Fruit fly (Drosophila melanogaster) whole organism, embryonic: ENCODE results near the gene mib1.

Experiments used
- Atf-2 ChIP-seq: fragments of 200-800 bp; sonication (Bioruptor generic); optimal IDR thresholded peaks from 2 replicates; lab custom pipeline; 2016; ENCODE audit warnings: missing biosample characterization, missing genetic modification characterization
- C15 ChIP-seq: fragments of 200-800 bp; sonication (Bioruptor generic); IDR thresholded peaks from 3 replicates; pipeline ENCODE4 v1.3.6; 2022; ENCODE audit warnings: missing biosample characterization, missing genetic modification characterization
- CG10147 ChIP-seq: fragments of 200-800 bp; sonication (Bioruptor generic); optimal IDR thresholded peaks from 2 replicates; lab custom pipeline; 2019; ENCODE audit warnings: missing biosample characterization, mild to moderate bottlenecking, missing genetic modification characterization, moderate library complexity
- CG10543 ChIP-seq: fragments of 200-800 bp; sonication (Bioruptor generic); optimal IDR thresholded peaks from 3 replicates; lab custom pipeline; 2017; ENCODE audit warnings: missing biosample characterization, mild to moderate bottlenecking, missing genetic modification characterization, moderate library complexity
- CG10565 ChIP-seq: fragments of 200-800 bp; sonication (Bioruptor generic); optimal IDR thresholded peaks from 3 replicates; lab custom pipeline; 2016; ENCODE audit warnings: missing biosample characterization, mild to moderate bottlenecking, missing genetic modification characterization
- CG11696 ChIP-seq: fragments of 200-800 bp; sonication (Bioruptor generic); IDR thresholded peaks from 2 replicates; pipeline ENCODE4 v1.3.6; 2022; ENCODE audit warnings: missing biosample characterization, missing genetic modification characterization
- CG12155 ChIP-seq: fragments of 200-800 bp; sonication (Bioruptor generic); optimal IDR thresholded peaks from 3 replicates; lab custom pipeline; 2016; ENCODE audit warnings: missing biosample characterization, missing genetic modification characterization
- CG13296 ChIP-seq: fragments of 200-800 bp; sonication (Bioruptor generic); optimal IDR thresholded peaks from 3 replicates; lab custom pipeline; 2018; ENCODE audit warnings: missing biosample characterization, mild to moderate bottlenecking, missing genetic modification characterization
- CG14860 ChIP-seq: fragments of 200-800 bp; sonication (Bioruptor generic); IDR thresholded peaks from 3 replicates; pipeline ENCODE4 v1.3.6; 2022; ENCODE audit warnings: missing biosample characterization, missing genetic modification characterization; ENCODE audit not compliant: partially characterized antibody
- CG1603 ChIP-seq: fragments of 200-800 bp; sonication (Bioruptor generic); optimal IDR thresholded peaks from 2 replicates; lab custom pipeline; 2019; ENCODE audit warnings: missing biosample characterization, mild to moderate bottlenecking, missing genetic modification characterization, moderate library complexity
- CG1792 ChIP-seq: fragments of 200-800 bp; sonication (Bioruptor generic); optimal IDR thresholded peaks from 2 replicates; lab custom pipeline; 2016; ENCODE audit warnings: missing biosample characterization, missing genetic modification characterization
- CG18619 ChIP-seq: fragments of 200-800 bp; sonication (Bioruptor generic); optimal IDR thresholded peaks from 3 replicates; lab custom pipeline; 2017; ENCODE audit warnings: missing biosample characterization, mild to moderate bottlenecking, missing genetic modification characterization
- CG32532 ChIP-seq: fragments of 200-800 bp; sonication (Bioruptor generic); IDR thresholded peaks from 2 replicates; pipeline ENCODE4 v1.3.6; 2022; ENCODE audit warnings: missing biosample characterization, missing genetic modification characterization
- CG33557 ChIP-seq: fragments of 200-800 bp; sonication (Bioruptor generic); optimal IDR thresholded peaks from 2 replicates; lab custom pipeline; 2019; ENCODE audit warnings: missing biosample characterization, mild to moderate bottlenecking, missing genetic modification characterization, moderate library complexity
- CG3838 ChIP-seq: fragments of 200-800 bp; sonication (Bioruptor generic); optimal IDR thresholded peaks from 3 replicates; lab custom pipeline; 2016; ENCODE audit warnings: missing biosample characterization, missing genetic modification characterization
- CG3995 ChIP-seq: fragments of 200-800 bp; sonication (Bioruptor generic); optimal IDR thresholded peaks from 3 replicates; lab custom pipeline; 2016; ENCODE audit warnings: missing biosample characterization, missing genetic modification characterization
- CG4360 ChIP-seq: fragments of 200-800 bp; sonication (Bioruptor generic); IDR thresholded peaks from 2 replicates; pipeline ENCODE4 v1.3.6; 2022; ENCODE audit warnings: missing biosample characterization, missing genetic modification characterization
- CG6175 ChIP-seq: fragments of 200-800 bp; sonication (Bioruptor generic); IDR thresholded peaks from 3 replicates; pipeline ENCODE4 v1.3.6; 2022; ENCODE audit warnings: missing biosample characterization, missing genetic modification characterization
- CG6813 ChIP-seq: fragments of 200-800 bp; sonication (Bioruptor generic); optimal IDR thresholded peaks from 2 replicates; lab custom pipeline; 2017; ENCODE audit warnings: missing biosample characterization, missing genetic modification characterization, mild to moderate bottlenecking, moderate library complexity, missing genetic modification reagents
- CG7271 ChIP-seq: fragments of 200-800 bp; sonication (Bioruptor generic); optimal IDR thresholded peaks from 2 replicates; lab custom pipeline; 2018; ENCODE audit warnings: missing biosample characterization, mild to moderate bottlenecking, missing genetic modification characterization, moderate library complexity
- CG8281 ChIP-seq: fragments of 200-800 bp; sonication (Bioruptor generic); optimal IDR thresholded peaks from 2 replicates; lab custom pipeline; 2018; ENCODE audit warnings: missing biosample characterization, mild to moderate bottlenecking, missing genetic modification characterization, moderate library complexity
- CG8765 ChIP-seq: fragments of 200-800 bp; sonication (Bioruptor generic); IDR thresholded peaks from 2 replicates; pipeline ENCODE4 v1.3.6; 2022; ENCODE audit warnings: missing biosample characterization, missing genetic modification characterization
- CHES-1-like ChIP-seq: fragments of 200-800 bp; sonication (Bioruptor generic); optimal IDR thresholded peaks from 2 replicates; lab custom pipeline; 2016; ENCODE audit warnings: missing biosample characterization, missing genetic modification characterization
- D ChIP-seq, 2 experiments: fragments of 200-800 bp in 1 of 2; fragments of >200 bp in 1 of 2; sonication (Bioruptor generic) in 1 of 2; optimal IDR thresholded peaks; 2 replicates in 1 of 2; 3 replicates in 1 of 2; lab custom pipeline; 2017; ENCODE audit warnings: mild to moderate bottlenecking in 1 of 2, missing biosample characterization in 1 of 2, missing genetic modification characterization in 1 of 2, missing genetic modification reagents in 1 of 2
- Dad ChIP-seq: fragments of 200-800 bp; sonication (Bioruptor generic); optimal IDR thresholded peaks from 3 replicates; lab custom pipeline; 2016; ENCODE audit warnings: missing biosample characterization, missing genetic modification characterization
- Dip3 ChIP-seq: fragments of 200-800 bp; sonication (Bioruptor generic); optimal IDR thresholded peaks from 3 replicates; lab custom pipeline; 2016; ENCODE audit warnings: missing biosample characterization, missing genetic modification characterization
- HLH4C ChIP-seq: fragments of 200-800 bp; sonication (Bioruptor generic); IDR thresholded peaks from 3 replicates; pipeline ENCODE4 v1.3.6; 2022; ENCODE audit warnings: missing biosample characterization, missing genetic modification characterization; ENCODE audit not compliant: partially characterized antibody
- Hr51 ChIP-seq, 2 experiments: fragments of 200-800 bp; sonication (Bioruptor generic); optimal IDR thresholded peaks; 2 replicates in 1 of 2; 3 replicates in 1 of 2; lab custom pipeline; 2016 to 2018; ENCODE audit warnings: missing biosample characterization in 2 of 2, missing genetic modification characterization in 2 of 2, mild to moderate bottlenecking in 1 of 2, moderate library complexity in 1 of 2
- Mes4 ChIP-seq: fragments of 200-800 bp; sonication (Bioruptor generic); optimal IDR thresholded peaks from 2 replicates; lab custom pipeline; 2016; ENCODE audit warnings: missing biosample characterization, missing genetic modification characterization
- Myb ChIP-seq: fragments of 200-800 bp; sonication (Bioruptor generic); optimal IDR thresholded peaks from 2 replicates; lab custom pipeline; 2016; ENCODE audit warnings: missing biosample characterization, missing genetic modification characterization
- Neu2 ChIP-seq: fragments of 200-800 bp; sonication (Bioruptor generic); optimal IDR thresholded peaks from 3 replicates; lab custom pipeline; 2016; ENCODE audit warnings: missing biosample characterization, missing genetic modification characterization, borderline replicate concordance
- Poxn ChIP-seq: fragments of 200-800 bp; sonication (Bioruptor generic); IDR thresholded peaks from 2 replicates; pipeline ENCODE4 v1.3.6; 2022; ENCODE audit warnings: missing biosample characterization, missing genetic modification characterization
- Scr ChIP-seq: fragments of 200-800 bp; sonication (Bioruptor generic); IDR thresholded peaks from 2 replicates; pipeline ENCODE4 v1.3.6; 2022; ENCODE audit warnings: missing biosample characterization, missing genetic modification characterization; ENCODE audit not compliant: partially characterized antibody
- Six4 ChIP-seq: fragments of 200-800 bp; sonication (Bioruptor generic); optimal IDR thresholded peaks from 2 replicates; lab custom pipeline; 2016; ENCODE audit warnings: missing biosample characterization, missing genetic modification characterization
- Ssrp ChIP-seq: fragments of 200-800 bp; sonication (Bioruptor generic); optimal IDR thresholded peaks from 2 replicates; lab custom pipeline; 2018; ENCODE audit warnings: missing biosample characterization, mild to moderate bottlenecking, missing genetic modification characterization, moderate library complexity
- aop ChIP-seq: fragments of 200-800 bp; sonication (Bioruptor generic); IDR thresholded peaks from 2 replicates; pipeline ENCODE4 v1.3.6; 2022; ENCODE audit warnings: missing biosample characterization, missing genetic modification characterization
- ase ChIP-seq: fragments of 200-800 bp; sonication (Bioruptor generic); IDR thresholded peaks from 3 replicates; pipeline ENCODE4 v1.3.6; 2022; ENCODE audit warnings: missing biosample characterization, missing genetic modification characterization
- bbx ChIP-seq: fragments of 200-800 bp; sonication (Bioruptor generic); IDR thresholded peaks from 2 replicates; pipeline ENCODE4 v1.3.6; 2022; ENCODE audit warnings: missing biosample characterization, missing genetic modification characterization; ENCODE audit not compliant: partially characterized antibody
- br ChIP-seq: fragments of >200 bp; optimal IDR thresholded peaks from 2 replicates; lab custom pipeline; 2017
- gro ChIP-seq: fragments of 200-800 bp; sonication (Bioruptor generic); optimal IDR thresholded peaks from 2 replicates; lab custom pipeline; 2016; ENCODE audit warnings: missing biosample characterization, missing genetic modification characterization
- ham ChIP-seq: fragments of 200-800 bp; sonication (Bioruptor generic); IDR thresholded peaks from 2 replicates; pipeline ENCODE4 v1.3.6; 2022; ENCODE audit warnings: missing biosample characterization, missing genetic modification characterization
- hbn ChIP-seq: fragments of 200-800 bp; sonication (Bioruptor generic); IDR thresholded peaks from 2 replicates; pipeline ENCODE4 v1.3.6; 2022; ENCODE audit warnings: missing biosample characterization, missing genetic modification characterization; ENCODE audit not compliant: partially characterized antibody
- maf-S ChIP-seq: fragments of 200-800 bp; sonication (Bioruptor generic); optimal IDR thresholded peaks from 2 replicates; lab custom pipeline; 2016; ENCODE audit warnings: missing biosample characterization, missing genetic modification characterization
- onecut ChIP-seq: fragments of 200-800 bp; sonication (Bioruptor generic); IDR thresholded peaks from 2 replicates; pipeline ENCODE4 v1.3.6; 2022; ENCODE audit warnings: missing biosample characterization, missing genetic modification characterization
- pan ChIP-seq, 4 experiments: fragments of >200 bp in 3 of 4; fragments of 200-800 bp in 1 of 4; sonication (Bioruptor generic) in 1 of 4; optimal IDR thresholded peaks in 3 of 4; IDR thresholded peaks in 1 of 4; 2 replicates each; pipeline versions ENCODE4 v1.3.6 to Lab custom; 2017 to 2022; ENCODE audit warnings: missing biosample characterization in 2 of 4, missing genetic modification characterization in 2 of 4, mixed read lengths in 1 of 4
- prd ChIP-seq, 3 experiments: fragments of >200 bp in 2 of 3; fragments of 200-800 bp in 1 of 3; sonication (Bioruptor generic) in 1 of 3; optimal IDR thresholded peaks in 2 of 3; IDR thresholded peaks in 1 of 3; 2 replicates in 2 of 3; 3 replicates in 1 of 3; pipeline versions ENCODE4 v1.3.6 to Lab custom; 2017 to 2022; ENCODE audit warnings: missing biosample characterization in 1 of 3, missing genetic modification characterization in 1 of 3
- unc-4 ChIP-seq: fragments of 200-800 bp; sonication (Bioruptor generic); IDR thresholded peaks from 2 replicates; pipeline ENCODE4 v1.3.6; 2022; ENCODE audit warnings: missing biosample characterization, missing genetic modification characterization; ENCODE audit not compliant: partially characterized antibody
- zf30C ChIP-seq: fragments of 200-800 bp; sonication (Bioruptor generic); optimal IDR thresholded peaks from 3 replicates; lab custom pipeline; 2018; ENCODE audit warnings: missing biosample characterization, mild to moderate bottlenecking, missing genetic modification characterization

Gene mib1

DNA sequence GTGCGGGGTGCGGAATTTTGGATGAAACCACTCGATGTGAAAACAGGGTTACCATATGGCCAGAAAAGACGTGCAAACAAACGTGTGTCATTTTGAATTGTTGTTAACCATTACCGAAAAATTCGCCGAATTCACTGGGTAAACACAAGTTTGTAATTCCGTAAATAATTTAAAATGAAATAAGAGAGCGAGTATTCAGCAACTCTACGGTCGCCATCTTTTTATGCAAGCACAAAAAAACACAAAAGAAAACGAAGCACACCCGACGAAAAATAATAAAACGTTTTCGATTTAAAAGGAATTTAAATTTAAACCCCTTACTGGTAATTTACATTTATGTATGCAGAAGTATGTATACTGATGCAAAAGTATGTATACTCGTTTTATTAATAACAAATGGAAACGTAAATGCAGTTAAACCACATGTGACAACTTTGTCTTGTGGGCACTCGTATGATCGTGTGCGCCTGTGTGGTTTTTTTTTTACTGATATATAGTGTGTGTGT, 34.3 kb upstream of the mib1 start (continued):
- peak; percentile 45; the same call in 1 of the 2 replicates for TF ChIP-seq ham (GFP tag; lab: Robert Waterston, UW)
- TF ChIP-seq D (optimal IDR thresholded peaks at IDR 0.05; lab: Kevin White, UChicago) = no peak
- TF ChIP-seq D (GFP tag; optimal IDR thresholded peaks at IDR 0.05; lab: Kevin White, UChicago) = peak; percentile 80
- TF ChIP-seq onecut (GFP tag; lab: Robert Waterston, UW) = peak; percentile 62
- TF ChIP-seq CG6813 = peak; percentile 92
- peak; percentile 79 for TF ChIP-seq CG10543 (GFP tag; lab: Kevin White, UChicago)
- peak; percentile 83 for TF ChIP-seq ase (GFP tag; lab: Robert Waterston, UW)
- peak; percentile 76 for TF ChIP-seq Atf-2 (GFP tag; lab: Kevin White, UChicago)
- peak; percentile 30 for TF ChIP-seq Neu2
- peak; percentile 89 for TF ChIP-seq CG1603
- peak; percentile 73 for TF ChIP-seq Myb (GFP tag; lab: Kevin White, UChicago)
- TF ChIP-seq hbn = no peak
- peak; percentile 91 for TF ChIP-seq CHES-1-like (GFP tag; lab: Kevin White, UChicago)
- no peak for TF ChIP-seq br (lab: Kevin White, UChicago)
- TF ChIP-seq gro (GFP tag; lab: Kevin White, UChicago) = peak; percentile 93
- TF ChIP-seq CG1792 (GFP tag; lab: Kevin White, UChicago) = peak; percentile 89
- peak; percentile 74 for TF ChIP-seq CG10565
- TF ChIP-seq CG33557 (GFP tag; lab: Kevin White, UChicago) = peak; percentile 93
- TF ChIP-seq Scr (GFP tag; lab: Robert Waterston, UW) = no peak
- peak; percentile 80 for TF ChIP-seq CG8281 (tag; lab: Kevin White, UChicago)
- TF ChIP-seq Six4 (GFP tag; lab: Kevin White, UChicago) = peak; percentile 89
- peak; percentile 80 for TF ChIP-seq Mes4 (GFP tag; lab: Kevin White, UChicago)
- peak; percentile 91 for TF ChIP-seq maf-S (GFP tag; lab: Kevin White, UChicago)
- TF ChIP-seq Ssrp (tag; lab: Kevin White, UChicago) = peak; percentile 92
- TF ChIP-seq zf30C (GFP tag; lab: Kevin White, UChicago) = no peak
- TF ChIP-seq CG18619 (GFP tag; lab: Kevin White, UChicago) = peak; percentile 88
- TF ChIP-seq CG32532 (GFP tag; lab: Robert Waterston, UW) = peak; percentile 96
- no peak for TF ChIP-seq CG14860 (GFP tag; lab: Robert Waterston, UW)
- TF ChIP-seq CG4360 (GFP tag; lab: Robert Waterston, UW) = peak; percentile 72; the same call in 1 of the 2 replicates
- peak; percentile 55 for TF ChIP-seq Poxn (GFP tag; lab: Robert Waterston, UW)
- peak; percentile 74 for TF ChIP-seq CG8765 (GFP tag; lab: Robert Waterston, UW)
- no peak for TF ChIP-seq unc-4 (GFP tag; lab: Robert Waterston, UW)
- peak; percentile 88 for TF ChIP-seq Dip3
- TF ChIP-seq bbx = 0 out of 2 replicates have a peak, but pooled peaks have one; percentile 25
- TF ChIP-seq CG3838 (GFP tag; lab: Kevin White, UChicago) = peak; percentile 51
- no peak for TF ChIP-seq pan (optimal IDR thresholded peaks at IDR 0.05; lab: Kevin White, UChicago)
- peak in 1 of 2 experiments; percentile 93 for TF ChIP-seq pan (GFP tag; optimal IDR thresholded peaks at IDR 0.05 in 1 of 2, IDR thresholded peaks at IDR 0.05 in 1 of 2)
- TF ChIP-seq Dad = peak; percentile 83
- no peak for TF ChIP-seq prd (optimal IDR thresholded peaks at IDR 0.05; lab: Kevin White, UChicago)
- TF ChIP-seq prd (GFP tag; IDR thresholded peaks at IDR 0.05; lab: Robert Waterston, UW) = peak; percentile 95
- peak; percentile 83 to 96 for TF ChIP-seq Hr51 (GFP tag; optimal IDR thresholded peaks at IDR 0.05; lab: Kevin White, UChicago)
- TF ChIP-seq CG10147 (GFP tag; lab: Kevin White, UChicago) = peak; percentile 93
- peak; percentile 84; the same call in 2 of the 3 replicates for TF ChIP-seq C15 (GFP tag; lab: Robert Waterston, UW)
- TF ChIP-seq CG6175 (GFP tag; lab: Robert Waterston, UW) = peak; percentile 83; the same call in 2 of the 3 replicates
- peak; percentile 96 for TF ChIP-seq CG13296
- TF ChIP-seq aop (GFP tag; lab: Robert Waterston, UW) = peak; percentile 71
- peak; percentile 94 for TF ChIP-seq CG7271 (tag; lab: Kevin White, UChicago)
- peak; percentile 57 for TF ChIP-seq CG3995 (GFP tag; lab: Kevin White, UChicago)
- peak; percentile 87 for TF ChIP-seq CG11696 (GFP tag; lab: Robert Waterston, UW)
- peak; percentile 93 for TF ChIP-seq CG12155 (GFP tag; lab: Kevin White, UChicago)
- no peak for TF ChIP-seq HLH4C (GFP tag; lab: Robert Waterston, UW)
